Fruit fly (Drosophila melanogaster) Kc167 (cell line): Measurements from ENCODE around the gene eIF3f1.

Experiments used
- Myc ChIP-seq: fragments of >200 bp; optimal IDR thresholded peaks from 2 replicates; lab custom pipeline; 2017; ENCODE audit warnings: missing external identifiers
- insv ChIP-seq: fragments of >200 bp; optimal IDR thresholded peaks from 3 replicates; lab custom pipeline; 2018; ENCODE audit warnings: missing external identifiers
- psq ChIP-seq: fragments of >200 bp; optimal IDR thresholded peaks from 2 replicates; lab custom pipeline; 2017; ENCODE audit warnings: missing external identifiers

- no peak for TF ChIP-seq psq (lab: Kevin White, UChicago)
- no peak for TF ChIP-seq Myc (lab: Kevin White, UChicago)
- TF ChIP-seq insv (lab: Kevin White, UChicago): no peak
Measured at dm6 chr3R:4706055-4706454, 7.9 kb downstream of the eIF3f1 start.
